Worm (Caenorhabditis elegans) whole organism, L1 larva: ENCODE results near the gene F52E10.2.

Source experiments
- C04F5.9 ChIP-seq: sonication (generic microtip); optimal IDR thresholded peaks from 2 replicates; lab custom pipeline; 2016; ENCODE audit warnings: missing genetic modification characterization, missing compliant biosample characterization
- C16A3.4 ChIP-seq: fragments of 150-350 bp; optimal IDR thresholded peaks from 2 replicates; lab custom pipeline; 2014; ENCODE audit warnings: missing biosample characterization, missing genetic modification characterization
- C34B4.2 ChIP-seq: sonication (generic microtip); optimal IDR thresholded peaks from 2 replicates; lab custom pipeline; 2017; ENCODE audit warnings: mild to moderate bottlenecking, missing genetic modification characterization, missing compliant biosample characterization
- blmp-1 ChIP-seq: fragments of 150-350 bp; optimal IDR thresholded peaks from 2 replicates; lab custom pipeline; 2014; ENCODE audit warnings: missing biosample characterization, missing genetic modification characterization
- ceh-82 ChIP-seq, 3 experiments: fragments of 150-350 bp in 1 of 3; sonication (generic microtip) in 2 of 3; optimal IDR thresholded peaks; 2 replicates each; lab custom pipeline; 2014 to 2017; ENCODE audit warnings: missing biosample characterization in 3 of 3, missing genetic modification characterization in 3 of 3
- ceh-90 ChIP-seq: sonication (generic microtip); optimal IDR thresholded peaks from 2 replicates; lab custom pipeline; 2016; ENCODE audit warnings: missing genetic modification characterization, missing compliant biosample characterization
- dsc-1 ChIP-seq: sonication (generic microtip); optimal IDR thresholded peaks from 2 replicates; lab custom pipeline; 2016; ENCODE audit warnings: mild to moderate bottlenecking, missing genetic modification characterization, missing compliant biosample characterization
- efl-1 ChIP-seq, 4 experiments: fragments of 150-350 bp; optimal IDR thresholded peaks in 3 of 4; peaks in 1 of 4; 1 replicate in 1 of 4; 2 replicates in 3 of 4; lab custom pipeline; 2014; ENCODE audit warnings: missing biosample characterization in 2 of 4, missing genetic modification characterization in 2 of 4, missing genetic modification reagents in 2 of 4
- egl-13 ChIP-seq: sonication (generic microtip); optimal IDR thresholded peaks from 2 replicates; lab custom pipeline; 2016; ENCODE audit warnings: missing genotype, missing genetic modification reagents, missing genetic modification characterization, missing compliant biosample characterization
- egl-27 ChIP-seq, 2 experiments: fragments of 150-350 bp in 1 of 2; sonication (generic microtip); optimal IDR thresholded peaks; 3 replicates each; lab custom pipeline; 2017 to 2018; ENCODE audit warnings: missing biosample characterization in 2 of 2, missing genetic modification characterization in 2 of 2, missing genetic modification reagents in 2 of 2
- elt-2 ChIP-seq: sonication (generic microtip); optimal IDR thresholded peaks from 2 replicates; lab custom pipeline; 2016; ENCODE audit warnings: missing genetic modification characterization, mild to moderate bottlenecking, inconsistent platforms, missing compliant biosample characterization, missing genetic modification reagents
- elt-3 ChIP-seq, 6 experiments: fragments of 150-350 bp in 1 of 6; sonication (generic microtip); optimal IDR thresholded peaks; 2 replicates each; lab custom pipeline; 2017 to 2018; ENCODE audit warnings: missing biosample characterization in 6 of 6, missing genetic modification characterization in 6 of 6, inconsistent platforms in 1 of 6
- fkh-10 ChIP-seq: sonication (generic microtip); optimal IDR thresholded peaks from 2 replicates; lab custom pipeline; 2017; ENCODE audit warnings: missing biosample characterization, missing genetic modification reagents, missing genetic modification characterization
- fkh-8 ChIP-seq: sonication (generic microtip); optimal IDR thresholded peaks from 2 replicates; lab custom pipeline; 2016; ENCODE audit warnings: mild to moderate bottlenecking, missing genetic modification characterization, missing compliant biosample characterization
- fos-1 ChIP-seq: fragments of 150-350 bp; optimal IDR thresholded peaks from 2 replicates; lab custom pipeline; 2014; ENCODE audit warnings: missing biosample characterization, missing genetic modification characterization
- hlh-17 ChIP-seq: fragments of 200-800 bp; sonication (Bioruptor generic); optimal IDR thresholded peaks from 2 replicates; lab custom pipeline; 2018; ENCODE audit warnings: missing genetic modification characterization, mild to moderate bottlenecking, missing compliant biosample characterization, moderate library complexity, borderline replicate concordance
- hlh-4 ChIP-seq: sonication (generic microtip); optimal IDR thresholded peaks from 2 replicates; lab custom pipeline; 2016; ENCODE audit warnings: mild to moderate bottlenecking, missing genetic modification characterization, missing compliant biosample characterization
- irx-1 ChIP-seq: sonication (generic microtip); optimal IDR thresholded peaks from 2 replicates; lab custom pipeline; 2016; ENCODE audit warnings: missing genetic modification characterization, missing compliant biosample characterization
- lin-13 ChIP-seq: fragments of 150-350 bp; optimal IDR thresholded peaks from 2 replicates; lab custom pipeline; 2014; ENCODE audit warnings: missing biosample characterization, missing genetic modification reagents, missing genetic modification characterization
- lin-14 ChIP-seq: fragments of 200-800 bp; sonication (Bioruptor generic); optimal IDR thresholded peaks from 2 replicates; lab custom pipeline; 2018; ENCODE audit warnings: mild to moderate bottlenecking, missing genetic modification characterization, moderate library complexity, missing compliant biosample characterization
- lin-35 ChIP-seq, 2 experiments: fragments of 150-350 bp; optimal IDR thresholded peaks; 2 replicates each; lab custom pipeline; 2014; ENCODE audit warnings: missing biosample characterization in 2 of 2, missing genetic modification characterization in 2 of 2, missing genetic modification reagents in 2 of 2
- lir-3 ChIP-seq: sonication (generic microtip); optimal IDR thresholded peaks from 2 replicates; lab custom pipeline; 2016; ENCODE audit warnings: mild to moderate bottlenecking, missing genetic modification characterization, moderate library complexity, missing compliant biosample characterization; ENCODE audit not compliant: poor library complexity
- mdl-1 ChIP-seq, 2 experiments: fragments of 150-350 bp; optimal IDR thresholded peaks; 2 replicates each; lab custom pipeline; 2014 to 2017; ENCODE audit warnings: missing biosample characterization in 2 of 2, missing genetic modification characterization in 2 of 2, inconsistent platforms in 1 of 2
- mef-2 ChIP-seq: fragments of 150-350 bp; optimal IDR thresholded peaks from 2 replicates; lab custom pipeline; 2014; ENCODE audit warnings: missing biosample characterization, missing genetic modification characterization
- nhr-11 ChIP-seq: fragments of 150-350 bp; optimal IDR thresholded peaks from 2 replicates; lab custom pipeline; 2014; ENCODE audit warnings: missing biosample characterization, missing genetic modification characterization
- nhr-12 ChIP-seq: sonication (generic microtip); optimal IDR thresholded peaks from 2 replicates; lab custom pipeline; 2017; ENCODE audit warnings: missing biosample characterization, missing genetic modification characterization
- nhr-19 ChIP-seq: fragments of 200-800 bp; sonication (Bioruptor generic); conservative IDR thresholded peaks from 2 replicates; pipeline ENCODE4 v1.3.6; 2022; ENCODE audit warnings: missing genetic modification characterization, missing compliant biosample characterization
- nhr-20 ChIP-seq: sonication (generic microtip); optimal IDR thresholded peaks from 2 replicates; lab custom pipeline; 2016; ENCODE audit warnings: mild to moderate bottlenecking, missing genetic modification characterization, missing compliant biosample characterization
- nhr-47 ChIP-seq: sonication (generic microtip); optimal IDR thresholded peaks from 2 replicates; lab custom pipeline; 2016; ENCODE audit warnings: mild to moderate bottlenecking, missing genetic modification characterization, moderate library complexity, missing compliant biosample characterization
- nhr-71 ChIP-seq: sonication (generic microtip); optimal IDR thresholded peaks from 2 replicates; lab custom pipeline; 2016; ENCODE audit warnings: mild to moderate bottlenecking, missing genetic modification characterization, moderate library complexity, missing compliant biosample characterization
- nhr-76 ChIP-seq: sonication (generic microtip); optimal IDR thresholded peaks from 2 replicates; lab custom pipeline; 2017; ENCODE audit warnings: missing biosample characterization, missing genetic modification characterization
- nhr-85 ChIP-seq: sonication (generic microtip); peaks from one replicate; lab custom pipeline; 2016; ENCODE audit warnings: missing genetic modification characterization, inconsistent platforms, missing compliant biosample characterization
- nhr-90 ChIP-seq: sonication (generic microtip); optimal IDR thresholded peaks from 2 replicates; lab custom pipeline; 2016; ENCODE audit warnings: mild to moderate bottlenecking, missing genetic modification characterization, missing compliant biosample characterization; ENCODE audit not compliant: poor library complexity
- pag-3 ChIP-seq: sonication (generic microtip); optimal IDR thresholded peaks from 2 replicates; lab custom pipeline; 2017; ENCODE audit warnings: missing genetic modification characterization, mild to moderate bottlenecking, missing compliant biosample characterization, antibody characterized with exemption, borderline replicate concordance; ENCODE audit not compliant: insufficient read depth
- pqm-1 ChIP-seq: sonication (generic microtip); optimal IDR thresholded peaks from 3 replicates; lab custom pipeline; 2017; ENCODE audit warnings: missing biosample characterization, missing genetic modification characterization
- rnt-1 ChIP-seq: sonication (generic microtip); optimal IDR thresholded peaks from 2 replicates; lab custom pipeline; 2016; ENCODE audit warnings: mild to moderate bottlenecking, missing genetic modification characterization, moderate library complexity, missing compliant biosample characterization
- skn-1 ChIP-seq: fragments of 150-350 bp; optimal IDR thresholded peaks from 2 replicates; lab custom pipeline; 2014; ENCODE audit warnings: missing biosample characterization, missing genetic modification characterization
- snpc-4 ChIP-seq: fragments of 150-350 bp; optimal IDR thresholded peaks from 2 replicates; lab custom pipeline; 2014; ENCODE audit warnings: missing biosample characterization, missing genetic modification characterization
- snu-23 ChIP-seq: sonication (generic microtip); optimal IDR thresholded peaks from 2 replicates; lab custom pipeline; 2016; ENCODE audit warnings: missing genetic modification characterization, missing compliant biosample characterization
- tbx-2 ChIP-seq: sonication (generic microtip); optimal IDR thresholded peaks from 2 replicates; lab custom pipeline; 2016; ENCODE audit warnings: missing genetic modification characterization, missing compliant biosample characterization
- unc-86 ChIP-seq: sonication (generic microtip); optimal IDR thresholded peaks from 2 replicates; lab custom pipeline; 2016; ENCODE audit warnings: missing genetic modification characterization, missing compliant biosample characterization
- xbp-1 ChIP-seq: sonication (generic microtip); optimal IDR thresholded peaks from 2 replicates; lab custom pipeline; 2016; ENCODE audit warnings: missing genetic modification characterization, missing compliant biosample characterization

Gene F52E10.2

DNA sequence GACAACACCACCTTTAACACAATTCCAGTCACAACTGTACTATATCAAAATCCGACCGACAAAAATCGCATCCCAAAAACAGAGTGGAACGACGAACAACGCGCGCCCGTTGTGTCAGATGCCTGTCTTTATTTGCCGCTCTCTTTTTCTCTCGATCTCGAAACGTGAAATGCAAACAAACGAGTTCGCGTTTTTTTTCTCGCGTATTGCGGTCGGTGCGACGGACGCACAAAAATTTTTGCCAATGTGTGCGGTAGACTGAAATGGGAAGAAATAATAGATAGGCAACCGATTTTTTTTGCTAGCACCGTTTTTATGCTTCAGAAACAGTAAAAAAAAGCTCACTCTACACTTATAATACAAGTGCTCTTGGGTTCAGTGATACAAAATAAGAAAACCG lies 14.1 kb upstream of the F52E10.2 start:
- TF ChIP-seq efl-1 (optimal IDR thresholded peaks at IDR 0.05; lab: Kevin White, UChicago) (no peak), efl-1 (GFP tag; optimal IDR thresholded peaks at IDR 0.05 in 1 of 2; lab: Kevin White, UChicago) (peak in 1 of 2 experiments; percentile 60), rnt-1 (tag; lab: Kevin White, UChicago) (no peak), C04F5.9 (tag; lab: Kevin White, UChicago) (no peak), lin-14 (peak; percentile 37)

DNA sequence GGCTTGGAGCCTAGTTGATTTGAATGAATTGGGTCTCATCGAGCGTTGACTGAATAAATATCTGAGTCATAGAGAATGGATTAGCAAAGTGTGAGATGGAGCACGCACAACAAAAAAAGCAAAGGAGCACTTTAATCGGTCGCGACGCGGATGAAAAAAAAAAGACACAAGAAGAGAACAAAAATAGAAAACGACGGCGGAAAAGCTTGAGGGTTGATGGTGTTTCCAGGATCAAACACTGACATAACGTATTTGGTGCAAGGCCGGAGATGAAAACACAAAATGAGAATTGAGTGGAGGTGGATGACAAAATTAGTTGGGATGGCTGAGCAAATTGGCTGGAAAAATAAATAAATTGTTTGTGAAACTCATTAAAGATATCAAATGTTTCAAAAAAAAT lies 9.9 kb upstream of the F52E10.2 start, which contains the start of gene F52E10.4:
Gene F52E10.4 (minus strand): TSS at position 101 of the 400 bp plus-strand sequence.
- TF ChIP-seq lir-3 (tag; lab: Kevin White, UChicago) (no peak), nhr-19 (GFP tag; lab: Robert Waterston, UW) (no peak), C34B4.2 (tag; lab: Kevin White, UChicago) (no peak), egl-27 (tag; optimal IDR thresholded peaks at IDR 0.05; lab: Kevin White, UChicago) (no peak), nhr-85 (tag; lab: Kevin White, UChicago) (no peak), nhr-90 (tag; lab: Kevin White, UChicago) (no peak), hlh-4 (no peak), irx-1 (tag; lab: Kevin White, UChicago) (no peak), mef-2 (tag; lab: Kevin White, UChicago) (no peak)

DNA sequence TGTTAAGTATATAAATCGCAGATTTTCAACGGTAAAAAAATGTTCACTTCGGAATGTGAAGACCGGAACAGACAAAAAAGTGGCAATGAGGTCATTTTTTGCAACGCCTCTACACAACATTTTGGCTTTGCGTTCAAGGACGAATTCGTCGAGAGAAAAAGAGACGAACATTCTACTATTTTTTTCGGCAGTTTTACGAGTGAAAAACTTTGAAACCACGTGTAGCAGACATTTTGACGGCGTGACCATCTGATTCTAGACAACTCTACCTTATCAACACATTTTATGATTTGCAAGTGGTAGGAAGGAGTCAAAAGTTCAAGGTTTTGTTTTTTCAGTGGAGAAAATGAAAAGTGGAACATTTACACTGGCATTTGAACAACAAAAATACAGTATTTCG lies 7.5 kb upstream of the F52E10.2 start:
- TF ChIP-seq lin-14 (peak; percentile 68), lin-35 (GFP tag; optimal IDR thresholded peaks at IDR 0.05; lab: Kevin White, UChicago) (peak in 1 of 2 experiments; percentile 22), nhr-11 (tag; lab: Kevin White, UChicago) (no peak), fkh-10 (no peak), nhr-85 (tag; lab: Kevin White, UChicago) (peak; percentile 78), pqm-1 (tag; lab: Kevin White, UChicago) (no peak), fos-1 (tag; lab: Kevin White, UChicago) (no peak), nhr-76 (no peak), xbp-1 (tag; lab: Kevin White, UChicago) (no peak), nhr-90 (tag; lab: Kevin White, UChicago) (no peak), snu-23 (peak; percentile 15), unc-86 (tag; lab: Kevin White, UChicago) (no peak), nhr-20 (tag; lab: Kevin White, UChicago) (peak; percentile 58), egl-13 (tag; lab: Kevin White, UChicago) (no peak), snpc-4 (tag; lab: Kevin White, UChicago) (peak; percentile 14), blmp-1 (tag; lab: Kevin White, UChicago) (peak; percentile 22), elt-3 (tag; optimal IDR thresholded peaks at IDR 0.05; lab: Kevin White, UChicago) (peak in 4 of 6 experiments; percentile 13 to 55 (median 30)), pag-3 (no peak), mdl-1 (tag; optimal IDR thresholded peaks at IDR 0.05; lab: Kevin White, UChicago) (peak in 1 of 2 experiments; percentile 52), ceh-82 (tag; optimal IDR thresholded peaks at IDR 0.05; lab: Kevin White, UChicago) (no peak), C16A3.4 (tag; lab: Kevin White, UChicago) (no peak), elt-2 (tag; lab: Kevin White, UChicago) (no peak), nhr-71 (tag; lab: Kevin White, UChicago) (peak; percentile 22)

DNA sequence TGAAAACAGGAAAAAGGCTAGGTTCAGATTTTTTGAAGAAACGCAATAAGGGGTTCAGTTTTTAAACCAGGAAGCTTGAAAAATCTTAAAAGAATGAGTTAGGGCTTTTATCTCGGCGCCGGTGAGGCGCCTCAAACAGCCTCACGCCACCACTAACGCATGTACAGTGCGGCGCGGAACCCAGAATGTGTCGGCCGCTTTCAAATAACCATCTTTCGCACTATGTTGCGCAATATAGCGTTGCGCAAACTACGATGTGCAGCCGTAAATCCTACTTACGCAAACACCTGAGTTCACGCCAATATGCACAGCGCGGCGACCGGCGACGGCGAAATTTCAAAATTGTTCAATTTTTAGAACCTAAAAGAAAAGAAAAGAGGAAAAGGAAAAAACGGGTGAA lies 6.6 kb upstream of the F52E10.2 start:
- peak; percentile 91 for TF ChIP-seq snpc-4 (tag; lab: Kevin White, UChicago)
- no peak for TF ChIP-seq lin-13 (GFP tag; lab: Kevin White, UChicago)

DNA sequence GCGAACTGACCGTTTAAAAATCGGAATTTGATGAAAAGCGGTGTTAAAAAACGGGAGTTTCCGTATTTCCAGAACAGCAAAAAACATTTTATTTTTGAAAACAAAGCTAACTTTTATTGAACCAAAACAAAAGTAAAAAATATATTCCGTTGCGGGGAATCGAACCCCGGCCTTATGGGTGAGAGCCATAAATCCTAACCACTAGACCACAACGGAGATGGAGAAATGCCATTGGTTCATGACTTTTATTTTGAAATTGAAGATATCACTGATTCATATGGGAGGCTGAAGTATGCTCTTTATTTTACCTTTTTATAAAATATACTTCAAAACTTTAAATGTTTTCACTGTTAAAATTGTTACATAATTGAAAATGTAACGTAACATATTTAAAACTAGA lies 2.1 kb upstream of the F52E10.2 start:
- TF ChIP-seq C34B4.2 (tag; lab: Kevin White, UChicago) = no peak
- TF ChIP-seq nhr-12 (tag; lab: Kevin White, UChicago) = no peak
- no peak for TF ChIP-seq snpc-4 (tag; lab: Kevin White, UChicago)
- no peak for TF ChIP-seq skn-1 (tag; lab: Kevin White, UChicago)
- TF ChIP-seq nhr-19 (GFP tag; lab: Robert Waterston, UW) = 0 out of 2 replicates have a peak, but pooled peaks have one; percentile 13
- TF ChIP-seq elt-3 (tag; optimal IDR thresholded peaks at IDR 0.05; lab: Kevin White, UChicago) = no peak
- TF ChIP-seq hlh-17 (GFP tag; lab: Kevin White, UChicago) = no peak
- no peak for TF ChIP-seq ceh-90 (tag; lab: Kevin White, UChicago)
- peak; percentile 49 for TF ChIP-seq snu-23
- TF ChIP-seq pqm-1 (tag; lab: Kevin White, UChicago) = no peak
- peak; percentile 8 for TF ChIP-seq nhr-71 (tag; lab: Kevin White, UChicago)
- peak in 1 of 2 experiments; percentile 16 for TF ChIP-seq lin-35 (GFP tag; optimal IDR thresholded peaks at IDR 0.05; lab: Kevin White, UChicago)
- TF ChIP-seq dsc-1 (tag; lab: Kevin White, UChicago) = no peak
- TF ChIP-seq nhr-85 (tag; lab: Kevin White, UChicago) = peak; percentile 6
- peak; percentile 35 for TF ChIP-seq nhr-47 (tag; lab: Kevin White, UChicago)
- TF ChIP-seq fkh-8 (tag; lab: Kevin White, UChicago) = no peak
- TF ChIP-seq tbx-2 (tag; lab: Kevin White, UChicago) = no peak
- TF ChIP-seq nhr-90 (tag; lab: Kevin White, UChicago) = peak; percentile 31
- TF ChIP-seq nhr-20 (tag; lab: Kevin White, UChicago) = peak; percentile 4
- TF ChIP-seq, all 84 proteins: peak for 8
